Worm (Caenorhabditis elegans): ENCODE results near the gene ttr-18.

The ttr-18 gene

DNA sequence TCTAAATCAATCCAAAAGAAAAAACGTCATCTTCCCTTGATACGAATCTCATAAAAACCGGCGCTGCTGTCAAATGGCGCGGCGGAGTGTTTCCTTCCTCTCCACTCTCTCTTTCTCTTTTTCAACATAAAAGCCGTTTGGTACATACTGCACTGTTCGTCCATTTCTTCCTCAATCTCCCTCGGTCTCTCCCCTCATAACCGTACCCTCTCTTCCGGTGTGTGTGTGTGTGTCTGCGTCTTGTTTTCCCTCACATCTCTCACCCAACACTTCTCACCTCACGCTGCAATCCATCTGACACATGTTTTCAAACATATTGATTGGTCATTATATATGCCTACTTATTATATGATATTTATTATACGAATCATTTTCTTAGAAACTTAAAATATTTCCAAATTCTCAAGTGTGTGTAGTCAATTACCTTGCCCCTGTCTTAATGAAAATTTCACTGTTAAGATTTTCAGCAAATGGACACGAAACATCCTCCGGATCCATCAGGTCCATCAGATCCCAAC, 22.1 kb downstream of the ttr-18 start, which contains the start of the genes aars-1 and rga-1 (continued):
- TF ChIP-seq nhr-28 (tag; optimal IDR thresholded peaks at IDR 0.05), result no peak
- TF ChIP-seq isw-1 (GFP tag; IDR thresholded peaks at IDR 0.05), result no peak
- TF ChIP-seq nhr-20 (tag; optimal IDR thresholded peaks at IDR 0.05), result peak; percentile 68
- no peak for TF ChIP-seq sptf-1 (tag; optimal IDR thresholded peaks at IDR 0.05)
- TF ChIP-seq F16B12.6 (tag; optimal IDR thresholded peaks at IDR 0.05), result no peak
- TF ChIP-seq snu-23 (GFP tag; optimal IDR thresholded peaks at IDR 0.05), result peak; percentile 60
- peak; percentile 8 for TF ChIP-seq snpc-4 (tag; optimal IDR thresholded peaks at IDR 0.05)
- no peak for TF ChIP-seq unc-62 (GFP tag; optimal IDR thresholded peaks at IDR 0.05)
- TF ChIP-seq fkh-4 (tag; optimal IDR thresholded peaks at IDR 0.05; ENCODE audit: borderline replicate concordance), result no peak
- peak; percentile 8 for TF ChIP-seq elt-2 (tag; optimal IDR thresholded peaks at IDR 0.05)
- TF ChIP-seq nhr-47 (tag; optimal IDR thresholded peaks at IDR 0.05), result peak; percentile 16
- no peak for TF ChIP-seq alr-1 (tag; optimal IDR thresholded peaks at IDR 0.05; ENCODE audit: borderline replicate concordance)
- TF ChIP-seq tbx-2 (tag; optimal IDR thresholded peaks at IDR 0.05), result peak; percentile 55
- no peak for TF ChIP-seq zip-4 (GFP tag; optimal IDR thresholded peaks at IDR 0.05)
- no peak for TF ChIP-seq egl-13 (tag; optimal IDR thresholded peaks at IDR 0.05)
- TF ChIP-seq C34B4.2 (tag; optimal IDR thresholded peaks at IDR 0.05), result no peak
- TF ChIP-seq ztf-11 (tag; optimal IDR thresholded peaks at IDR 0.05), result peak in 1 of 2 experiments; percentile 16
- TF ChIP-seq unc-130 (tag; optimal IDR thresholded peaks at IDR 0.05), result no peak
- no peak for TF ChIP-seq efl-3 (GFP tag; optimal IDR thresholded peaks at IDR 0.05)
- no peak for TF ChIP-seq sox-4 (tag; optimal IDR thresholded peaks at IDR 0.05)
- TF ChIP-seq swsn-7 (tag; optimal IDR thresholded peaks at IDR 0.05), result peak; percentile 24
- no peak for TF ChIP-seq nhr-12 (tag; optimal IDR thresholded peaks at IDR 0.05)
- peak; percentile 24 for TF ChIP-seq xbp-1 (tag; optimal IDR thresholded peaks at IDR 0.05)
- no peak for TF ChIP-seq tlp-1 (tag; optimal IDR thresholded peaks at IDR 0.05)
- no peak for TF ChIP-seq nhr-11 (tag; optimal IDR thresholded peaks at IDR 0.05)
- TF ChIP-seq ceh-63 (GFP tag; optimal IDR thresholded peaks at IDR 0.05), result no peak
- TF ChIP-seq ama-1 (optimal IDR thresholded peaks at IDR 0.05), result no peak
- peak; percentile 87 for TF ChIP-seq lin-14 (GFP tag; optimal IDR thresholded peaks at IDR 0.05)
- TF ChIP-seq hlh-4 (tag; optimal IDR thresholded peaks at IDR 0.05), result no peak
- TF ChIP-seq fkh-8 (tag; optimal IDR thresholded peaks at IDR 0.05), result no peak
- peak in 3 of 6 experiments; percentile 5 to 57 (median 55) for TF ChIP-seq elt-3 (tag; optimal IDR thresholded peaks at IDR 0.05)
- no peak for TF ChIP-seq grh-1 (GFP tag; IDR thresholded peaks at IDR 0.05)
- TF ChIP-seq lin-39 (tag; optimal IDR thresholded peaks at IDR 0.05), result no peak
- peak; percentile 61 for TF ChIP-seq rnt-1 (tag; optimal IDR thresholded peaks at IDR 0.05)
- TF ChIP-seq fkh-10 (GFP tag; optimal IDR thresholded peaks at IDR 0.05), result no peak
- TF ChIP-seq ztf-4 (tag; optimal IDR thresholded peaks at IDR 0.05), result no peak
- no peak for TF ChIP-seq hlh-17 (GFP tag; optimal IDR thresholded peaks at IDR 0.05; ENCODE audit: borderline replicate concordance)
- TF ChIP-seq nhr-90 (tag; optimal IDR thresholded peaks at IDR 0.05; ENCODE audit: poor library complexity), result peak; percentile 10
- TF ChIP-seq fos-1 (tag; optimal IDR thresholded peaks at IDR 0.05), result no peak
- TF ChIP-seq lir-3 (tag; optimal IDR thresholded peaks at IDR 0.05; ENCODE audit: poor library complexity), result peak; percentile 32
- no peak for TF ChIP-seq mef-2 (tag; optimal IDR thresholded peaks at IDR 0.05)
- TF ChIP-seq Y116A8C.19 (tag; optimal IDR thresholded peaks at IDR 0.05; ENCODE audit: borderline replicate concordance), result no peak
- no peak for TF ChIP-seq egl-27 (tag; optimal IDR thresholded peaks at IDR 0.05)
- TF ChIP-seq aha-1 (tag; optimal IDR thresholded peaks at IDR 0.05), result no peak
- TF ChIP-seq ceh-90 (tag; optimal IDR thresholded peaks at IDR 0.05), result no peak
- no peak for TF ChIP-seq lin-13 (GFP tag; optimal IDR thresholded peaks at IDR 0.05)
- TF ChIP-seq C16A3.4 (tag; optimal IDR thresholded peaks at IDR 0.05), result no peak
- no peak for TF ChIP-seq zag-1 (tag; optimal IDR thresholded peaks at IDR 0.05)
- TF ChIP-seq blmp-1 (tag; optimal IDR thresholded peaks at IDR 0.05), result peak; percentile 88
- no peak for TF ChIP-seq ces-1 (GFP tag; optimal IDR thresholded peaks at IDR 0.05)
- peak in 1 of 2 experiments; percentile 49 for TF ChIP-seq mdl-1 (tag; optimal IDR thresholded peaks at IDR 0.05)
- TF ChIP-seq jun-1 (tag; optimal IDR thresholded peaks at IDR 0.05), result peak; percentile 42
- TF ChIP-seq lin-15B (tag; optimal IDR thresholded peaks at IDR 0.05), result no peak

Measured in whole organism, L1 larva.